Worm (Caenorhabditis elegans): Measurements from ENCODE around the gene F27D9.12.

- TF ChIP-seq unc-62 (GFP tag; optimal IDR thresholded peaks at IDR 0.05) = no peak
- TF ChIP-seq nhr-28 (tag; optimal IDR thresholded peaks at IDR 0.05) = no peak
- TF ChIP-seq mab-5 (tag; optimal IDR thresholded peaks at IDR 0.05) = no peak
- peak; percentile 79 for TF ChIP-seq ces-1 (GFP tag; optimal IDR thresholded peaks at IDR 0.05)
- no peak for TF ChIP-seq M03D4.4 (tag; optimal IDR thresholded peaks at IDR 0.05)
- no peak for TF ChIP-seq ztf-11 (tag; optimal IDR thresholded peaks at IDR 0.05)
- TF ChIP-seq lin-13 (tag; optimal IDR thresholded peaks at IDR 0.05) = no peak
- TF ChIP-seq mep-1 (tag; optimal IDR thresholded peaks at IDR 0.05) = no peak
These were observed 1.2 kb downstream of the F27D9.12 start for ce11 chrX:7655469-7656003.
